Fruit fly (Drosophila melanogaster): ENCODE measurements around the gene CG31523.

- TF ChIP-seq psq (optimal IDR thresholded peaks at IDR 0.05) (no peak), pan (optimal IDR thresholded peaks at IDR 0.05) (no peak), EcR (GFP tag; optimal IDR thresholded peaks at IDR 0.05) (no peak), CG8478 (optimal IDR thresholded peaks at IDR 0.05) (no peak), usp (GFP tag; optimal IDR thresholded peaks at IDR 0.05) (no peak)
Measured at dm6 chr3R:4445083-4445482, 33.9 kb downstream of the CG31523 start.

Data from whole organism.